Fruit fly (Drosophila melanogaster) whole organism, embryonic: Measurements from ENCODE around the gene Jhbp14.
A peak's percentile ranks its signal among the peaks of the same experiment; 100 is the strongest.

Experiments used
- BEAF-32 ChIP-seq: fragments of 200-800 bp; sonication (Bioruptor generic); optimal IDR thresholded peaks from 3 replicates; lab custom pipeline; 2017; ENCODE audit warnings: missing biosample characterization, missing genetic modification characterization, mild to moderate bottlenecking, moderate library complexity, missing genetic modification reagents
- C15 ChIP-seq: fragments of 200-800 bp; sonication (Bioruptor generic); IDR thresholded peaks from 3 replicates; pipeline ENCODE4 v1.3.6; 2022; ENCODE audit warnings: missing biosample characterization, missing genetic modification characterization
- CG10267 ChIP-seq: fragments of 200-800 bp; sonication (Bioruptor generic); optimal IDR thresholded peaks from 2 replicates; lab custom pipeline; 2018; ENCODE audit warnings: missing biosample characterization, mild to moderate bottlenecking, missing genetic modification characterization, moderate library complexity
- CG10654 ChIP-seq: fragments of 200-800 bp; sonication (Bioruptor generic); optimal IDR thresholded peaks from 2 replicates; lab custom pipeline; 2016; ENCODE audit warnings: missing biosample characterization, missing genetic modification characterization
- CG11696 ChIP-seq: fragments of 200-800 bp; sonication (Bioruptor generic); IDR thresholded peaks from 2 replicates; pipeline ENCODE4 v1.3.6; 2022; ENCODE audit warnings: missing biosample characterization, missing genetic modification characterization
- CG13624 ChIP-seq: fragments of 200-800 bp; sonication (Bioruptor generic); optimal IDR thresholded peaks from 2 replicates; lab custom pipeline; 2016; ENCODE audit warnings: missing biosample characterization, missing genetic modification characterization
- CG15479 ChIP-seq: fragments of 200-800 bp; sonication (Bioruptor generic); optimal IDR thresholded peaks from 3 replicates; lab custom pipeline; 2019; ENCODE audit warnings: missing biosample characterization, mild to moderate bottlenecking, missing genetic modification characterization, moderate library complexity
- CG16815 ChIP-seq: fragments of 200-800 bp; sonication (Bioruptor generic); optimal IDR thresholded peaks from 3 replicates; lab custom pipeline; 2017; ENCODE audit warnings: missing biosample characterization, mild to moderate bottlenecking, missing genetic modification characterization
- CG16863 ChIP-seq: fragments of 200-800 bp; sonication (Bioruptor generic); optimal IDR thresholded peaks from 3 replicates; lab custom pipeline; 2016; ENCODE audit warnings: missing biosample characterization, missing genetic modification characterization
- CG17829 ChIP-seq: fragments of 200-800 bp; optimal IDR thresholded peaks from 2 replicates; lab custom pipeline; 2019; ENCODE audit warnings: missing biosample characterization, mild to moderate bottlenecking, missing genetic modification characterization, moderate library complexity
- CG2875 ChIP-seq: fragments of 200-800 bp; sonication (Bioruptor generic); optimal IDR thresholded peaks from 2 replicates; lab custom pipeline; 2017; ENCODE audit warnings: missing biosample characterization, mild to moderate bottlenecking, missing genetic modification characterization, missing genetic modification reagents
- CG3281 ChIP-seq: fragments of 200-800 bp; sonication (Bioruptor generic); optimal IDR thresholded peaks from 3 replicates; lab custom pipeline; 2017; ENCODE audit warnings: missing biosample characterization, mild to moderate bottlenecking, missing genetic modification characterization
- CG4820 ChIP-seq: fragments of 200-800 bp; sonication (Bioruptor generic); optimal IDR thresholded peaks from 3 replicates; lab custom pipeline; 2016; ENCODE audit warnings: missing biosample characterization, missing genetic modification characterization
- CG4854 ChIP-seq: fragments of 200-800 bp; sonication (Bioruptor generic); optimal IDR thresholded peaks from 2 replicates; lab custom pipeline; 2016; ENCODE audit warnings: missing biosample characterization, missing genetic modification characterization, inconsistent platforms
- CG6854 ChIP-seq: fragments of 200-800 bp; sonication (Bioruptor generic); optimal IDR thresholded peaks from 3 replicates; lab custom pipeline; 2017; ENCODE audit warnings: missing biosample characterization, mild to moderate bottlenecking, missing genetic modification characterization
- CG9817 ChIP-seq: fragments of 200-800 bp; sonication (Bioruptor generic); optimal IDR thresholded peaks from 2 replicates; lab custom pipeline; 2018; ENCODE audit warnings: missing biosample characterization, mild to moderate bottlenecking, missing genetic modification characterization, moderate library complexity
- CG9932 ChIP-seq: fragments of 200-800 bp; sonication (Bioruptor generic); IDR thresholded peaks from 2 replicates; pipeline ENCODE4 v1.3.6; 2022; ENCODE audit warnings: missing biosample characterization, missing genetic modification characterization
- Dfd ChIP-seq, 2 experiments: fragments of >200 bp; optimal IDR thresholded peaks; 2 replicates each; lab custom pipeline; 2017; ENCODE audit warnings: missing biosample characterization in 2 of 2, missing genetic modification characterization in 2 of 2
- Drgx ChIP-seq: fragments of 200-800 bp; sonication (Bioruptor generic); IDR thresholded peaks from 2 replicates; pipeline ENCODE4 v1.3.6; 2022; ENCODE audit warnings: missing biosample characterization, missing genetic modification characterization
- Gsc ChIP-seq: fragments of 200-800 bp; sonication (Bioruptor generic); IDR thresholded peaks from 2 replicates; pipeline ENCODE4 v1.3.6; 2022; ENCODE audit warnings: missing biosample characterization, missing genetic modification characterization
- H15 ChIP-seq: fragments of 200-800 bp; sonication (Bioruptor generic); IDR thresholded peaks from 3 replicates; pipeline ENCODE4 v1.3.6; 2022; ENCODE audit warnings: missing biosample characterization, missing genetic modification characterization
- MTF-1 ChIP-seq: fragments of 200-800 bp; sonication (Bioruptor generic); optimal IDR thresholded peaks from 2 replicates; lab custom pipeline; 2018; ENCODE audit warnings: missing biosample characterization, mild to moderate bottlenecking, missing genetic modification characterization, borderline replicate concordance
- Med ChIP-seq: fragments of 200-800 bp; sonication (Bioruptor generic); peaks from one replicate; lab custom pipeline; 2016; ENCODE audit warnings: missing biosample characterization, missing genetic modification characterization, mild to moderate bottlenecking, inconsistent platforms, moderate library complexity
- Mes4 ChIP-seq: fragments of 200-800 bp; sonication (Bioruptor generic); optimal IDR thresholded peaks from 2 replicates; lab custom pipeline; 2016; ENCODE audit warnings: missing biosample characterization, missing genetic modification characterization
- Nf-YB ChIP-seq: fragments of 200-800 bp; sonication (Bioruptor generic); optimal IDR thresholded peaks from 3 replicates; lab custom pipeline; 2019; ENCODE audit warnings: missing biosample characterization, mild to moderate bottlenecking, missing genetic modification characterization, moderate library complexity
- Oaz ChIP-seq: fragments of 200-800 bp; sonication (Bioruptor generic); IDR thresholded peaks from 2 replicates; pipeline ENCODE4 v1.3.6; 2022; ENCODE audit warnings: missing biosample characterization, missing genetic modification characterization
- Pdp1 ChIP-seq, 2 experiments: fragments of 200-800 bp; sonication (Bioruptor generic); optimal IDR thresholded peaks; 3 replicates each; lab custom pipeline; 2016; ENCODE audit warnings: missing biosample characterization in 2 of 2, missing genetic modification characterization in 2 of 2, mild to moderate bottlenecking in 1 of 2, moderate library complexity in 1 of 2
- Stat92E ChIP-seq, 3 experiments: fragments of >200 bp in 2 of 3; fragments of 200-800 bp in 1 of 3; sonication (Bioruptor generic) in 1 of 3; optimal IDR thresholded peaks; 2 replicates each; lab custom pipeline; 2017 to 2019; ENCODE audit warnings: missing biosample characterization in 3 of 3, missing genetic modification characterization in 3 of 3, mild to moderate bottlenecking in 1 of 3, moderate library complexity in 1 of 3
- ara ChIP-seq: fragments of 200-800 bp; sonication (Bioruptor generic); IDR thresholded peaks from 2 replicates; pipeline ENCODE4 v1.3.6; 2022; ENCODE audit warnings: missing biosample characterization, missing genetic modification characterization
- ash1 ChIP-seq: fragments of 200-800 bp; sonication (Bioruptor generic); optimal IDR thresholded peaks from 2 replicates; lab custom pipeline; 2018; ENCODE audit warnings: missing biosample characterization, mild to moderate bottlenecking, missing genetic modification characterization
- chm ChIP-seq: fragments of 200-800 bp; sonication (Bioruptor generic); IDR thresholded peaks from 2 replicates; pipeline ENCODE4 v1.3.6; 2022; ENCODE audit warnings: missing biosample characterization, missing genetic modification characterization
- cwo ChIP-seq: fragments of 200-800 bp; sonication (Bioruptor generic); optimal IDR thresholded peaks from 3 replicates; lab custom pipeline; 2017; ENCODE audit warnings: missing biosample characterization, missing genetic modification characterization, mild to moderate bottlenecking, moderate library complexity, missing genetic modification reagents
- eve ChIP-seq, 2 experiments: fragments of >200 bp; optimal IDR thresholded peaks; 2 replicates each; lab custom pipeline; 2017; ENCODE audit warnings: missing biosample characterization in 2 of 2, missing genetic modification characterization in 2 of 2
- fd3F ChIP-seq: fragments of 200-800 bp; sonication (Bioruptor generic); optimal IDR thresholded peaks from 2 replicates; lab custom pipeline; 2018; ENCODE audit warnings: missing biosample characterization, mild to moderate bottlenecking, missing genetic modification characterization, moderate library complexity
- fd64A ChIP-seq: fragments of 200-800 bp; sonication (Bioruptor generic); optimal IDR thresholded peaks from 3 replicates; lab custom pipeline; 2018; ENCODE audit warnings: missing biosample characterization, mild to moderate bottlenecking, missing genetic modification characterization
- ham ChIP-seq: fragments of 200-800 bp; sonication (Bioruptor generic); IDR thresholded peaks from 2 replicates; pipeline ENCODE4 v1.3.6; 2022; ENCODE audit warnings: missing biosample characterization, missing genetic modification characterization
- hbn ChIP-seq: fragments of 200-800 bp; sonication (Bioruptor generic); IDR thresholded peaks from 2 replicates; pipeline ENCODE4 v1.3.6; 2022; ENCODE audit warnings: missing biosample characterization, missing genetic modification characterization; ENCODE audit not compliant: partially characterized antibody
- kay ChIP-seq: fragments of 200-800 bp; sonication (Bioruptor generic); optimal IDR thresholded peaks from 2 replicates; lab custom pipeline; 2016; ENCODE audit warnings: missing biosample characterization, missing genetic modification characterization
- onecut ChIP-seq: fragments of 200-800 bp; sonication (Bioruptor generic); IDR thresholded peaks from 2 replicates; pipeline ENCODE4 v1.3.6; 2022; ENCODE audit warnings: missing biosample characterization, missing genetic modification characterization
- pita ChIP-seq: fragments of 200-800 bp; sonication (Bioruptor generic); optimal IDR thresholded peaks from 2 replicates; lab custom pipeline; 2017; ENCODE audit warnings: missing biosample characterization, mild to moderate bottlenecking, missing genetic modification characterization
- sd ChIP-seq: fragments of 200-800 bp; sonication (Bioruptor generic); optimal IDR thresholded peaks from 3 replicates; lab custom pipeline; 2018; ENCODE audit warnings: missing biosample characterization, mild to moderate bottlenecking, missing genetic modification characterization, moderate library complexity
- sima ChIP-seq: fragments of 200-800 bp; sonication (Bioruptor generic); optimal IDR thresholded peaks from 2 replicates; lab custom pipeline; 2016; ENCODE audit warnings: missing biosample characterization, missing genetic modification characterization
- sna ChIP-seq: fragments of 200-800 bp; sonication (Bioruptor generic); IDR thresholded peaks from 2 replicates; pipeline ENCODE4 v1.3.6; 2022; ENCODE audit warnings: missing biosample characterization, missing genetic modification characterization; ENCODE audit not compliant: partially characterized antibody
- so ChIP-seq: fragments of 200-800 bp; sonication (Bioruptor generic); IDR thresholded peaks from 3 replicates; pipeline ENCODE4 v1.3.6; 2022; ENCODE audit warnings: missing biosample characterization, missing genetic modification characterization
- sug ChIP-seq: fragments of 200-800 bp; optimal IDR thresholded peaks from 2 replicates; lab custom pipeline; 2019; ENCODE audit warnings: missing biosample characterization, mild to moderate bottlenecking, missing genetic modification characterization, moderate library complexity
- tio ChIP-seq: fragments of 200-800 bp; sonication (Bioruptor generic); optimal IDR thresholded peaks from 2 replicates; lab custom pipeline; 2017; ENCODE audit warnings: missing biosample characterization, missing genetic modification characterization, inconsistent platforms
- unpg ChIP-seq: fragments of 200-800 bp; sonication (Bioruptor generic); optimal IDR thresholded peaks from 3 replicates; lab custom pipeline; 2018; ENCODE audit warnings: missing biosample characterization, mild to moderate bottlenecking, missing genetic modification characterization, moderate library complexity
- z ChIP-seq: fragments of 200-800 bp; sonication (Bioruptor generic); IDR thresholded peaks from 3 replicates; pipeline ENCODE4 v1.3.6; 2022; ENCODE audit warnings: missing biosample characterization, missing genetic modification characterization

Gene Jhbp14

dm6 chr2L:13203437-13204137 is 32.7 kb upstream of the Jhbp14 start, which contains the start of gene Pect (continued):
- TF ChIP-seq CG3281 (GFP tag; lab: Kevin White, UChicago) (no peak), sna (GFP tag; lab: Robert Waterston, UW) (0 out of 2 replicates have a peak, but pooled peaks have one; percentile 35), sima (no peak), fd64A (GFP tag; lab: Kevin White, UChicago) (no peak), CG17829 (tag; lab: Kevin White, UChicago) (peak; percentile 14), ham (peak; percentile 34; the same call in 1 of the 2 replicates), eve (GFP tag; optimal IDR thresholded peaks at IDR 0.05; lab: Kevin White, UChicago) (no peak), ara (GFP tag; lab: Robert Waterston, UW) (no peak), BEAF-32 (GFP tag; lab: Kevin White, UChicago) (peak; percentile 83), Drgx (GFP tag; lab: Robert Waterston, UW) (0 out of 2 replicates have a peak, but pooled peaks have one; percentile 9), CG13624 (GFP tag; lab: Kevin White, UChicago) (no peak), Stat92E (GFP tag; optimal IDR thresholded peaks at IDR 0.05; lab: Kevin White, UChicago) (peak in 1 of 3 experiments; percentile 41), tio (no peak), CG15479 (no peak), CG9817 (tag; lab: Kevin White, UChicago) (peak; percentile 16), CG10267 (tag; lab: Kevin White, UChicago) (peak; percentile 60)

dm6 chr2L:13204151-13204550 is 32.1 kb upstream of the Jhbp14 start:
- TF ChIP-seq CG9932 (GFP tag; lab: Robert Waterston, UW) (no peak), Pdp1 (GFP tag; optimal IDR thresholded peaks at IDR 0.05; lab: Kevin White, UChicago) (peak in 1 of 2 experiments; percentile 76), CG4854 (GFP tag; lab: Kevin White, UChicago) (no peak), CG6854 (GFP tag; lab: Kevin White, UChicago) (peak; percentile 13), sd (tag; lab: Kevin White, UChicago) (peak; percentile 60), cwo (peak; percentile 13), fd3F (GFP tag; lab: Kevin White, UChicago) (no peak), kay (GFP tag; lab: Kevin White, UChicago) (peak; percentile 40), Med (peak; percentile 34), Gsc (GFP tag; lab: Robert Waterston, UW) (no peak), CG16863 (GFP tag; lab: Kevin White, UChicago) (no peak), CG16815 (GFP tag; lab: Kevin White, UChicago) (no peak), chm (GFP tag; lab: Robert Waterston, UW) (peak; percentile 51; the same call in 1 of the 2 replicates), so (no peak), onecut (GFP tag; lab: Robert Waterston, UW) (0 out of 2 replicates have a peak, but pooled peaks have one; percentile 2), ash1 (GFP tag; lab: Kevin White, UChicago) (no peak)

DNA sequence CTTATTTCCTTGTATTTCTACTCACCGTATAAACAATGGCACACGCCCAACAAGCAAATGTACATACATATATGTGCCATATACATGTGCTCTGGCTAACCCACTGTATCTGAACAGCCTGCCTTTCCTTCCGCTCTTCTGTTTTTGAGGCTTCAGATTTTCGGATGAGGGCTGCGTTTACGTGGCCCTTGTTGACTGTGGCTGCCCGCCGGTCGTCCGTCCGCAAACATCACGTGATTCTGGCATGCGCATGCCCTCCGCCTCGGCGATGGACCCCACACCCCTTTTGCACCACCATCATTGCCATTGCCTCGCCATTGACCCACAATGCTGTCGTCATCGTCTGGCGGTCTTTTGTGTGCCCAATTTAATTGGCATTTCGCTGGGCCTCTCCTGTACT is 31.0 kb upstream of the Jhbp14 start:
- TF ChIP-seq C15 (GFP tag; lab: Robert Waterston, UW) = no peak
- no peak for TF ChIP-seq H15 (GFP tag; lab: Robert Waterston, UW)
- no peak for TF ChIP-seq CG10654 (GFP tag; lab: Kevin White, UChicago)
- TF ChIP-seq Dfd (GFP tag; optimal IDR thresholded peaks at IDR 0.05; lab: Kevin White, UChicago) = no peak
- peak; percentile 84 for TF ChIP-seq sd (tag; lab: Kevin White, UChicago)
- no peak for TF ChIP-seq sug
- TF ChIP-seq pita (GFP tag; lab: Kevin White, UChicago) = no peak
- TF ChIP-seq CG4820 (GFP tag; lab: Kevin White, UChicago) = no peak
- no peak for TF ChIP-seq CG11696 (GFP tag; lab: Robert Waterston, UW)
- no peak for TF ChIP-seq z (GFP tag; lab: Robert Waterston, UW)
- TF ChIP-seq Mes4 (GFP tag; lab: Kevin White, UChicago) = no peak
- TF ChIP-seq Nf-YB = no peak
- no peak for TF ChIP-seq hbn (GFP tag; lab: Robert Waterston, UW)
- TF ChIP-seq unpg = peak; percentile 5
- peak; percentile 10 for TF ChIP-seq CG2875 (GFP tag; lab: Kevin White, UChicago)
- TF ChIP-seq MTF-1 = peak; percentile 36
- no peak for TF ChIP-seq Oaz (GFP tag; lab: Robert Waterston, UW)
